Worm (Caenorhabditis elegans) whole organism, young adult: ENCODE results near the gene C36A4.4.

Experiments used
- D2030.7 ChIP-seq: fragments of 200-800 bp; sonication (Bioruptor generic); IDR thresholded peaks from 2 replicates; pipeline ENCODE4 v1.3.6; 2022; ENCODE audit warnings: missing genetic modification reagents, missing genetic modification characterization, missing compliant biosample characterization
- Y79H2A.3 ChIP-seq: fragments of 200-800 bp; sonication (Bioruptor generic); conservative IDR thresholded peaks from 2 replicates; pipeline ENCODE4 v1.3.6; 2022; ENCODE audit warnings: missing genetic modification reagents, missing genetic modification characterization, missing compliant biosample characterization
- ama-1 ChIP-seq, 3 experiments: fragments of 150-350 bp in 1 of 3; sonication (generic microtip) in 2 of 3; optimal IDR thresholded peaks; 2 replicates each; lab custom pipeline; 2014 to 2018; ENCODE audit warnings: missing biosample characterization in 2 of 3, missing genetic modification characterization in 2 of 3, missing genetic modification reagents in 2 of 3
- ceh-40 ChIP-seq: fragments of 200-800 bp; sonication (Bioruptor generic); IDR thresholded peaks from 2 replicates; pipeline ENCODE4 v1.3.6; 2022; ENCODE audit warnings: missing genetic modification characterization, missing compliant biosample characterization
- efl-1 ChIP-seq: fragments of 150-350 bp; optimal IDR thresholded peaks from 2 replicates; lab custom pipeline; 2014; ENCODE audit warnings: missing biosample characterization, missing genetic modification reagents, missing genetic modification characterization
- madf-3 ChIP-seq: fragments of 200-800 bp; sonication (Bioruptor generic); IDR thresholded peaks from 2 replicates; pipeline ENCODE4 v1.3.6; 2022; ENCODE audit warnings: missing genetic modification reagents, missing genetic modification characterization, missing compliant biosample characterization
- nhr-179 ChIP-seq: sonication (generic microtip); optimal IDR thresholded peaks from 2 replicates; lab custom pipeline; 2016; ENCODE audit warnings: mild to moderate bottlenecking, missing genetic modification characterization, missing compliant biosample characterization
- unc-130 ChIP-seq: sonication (generic microtip); optimal IDR thresholded peaks from 2 replicates; lab custom pipeline; 2016; ENCODE audit warnings: missing genetic modification reagents, missing genetic modification characterization, missing compliant biosample characterization
- ztf-6 ChIP-seq: fragments of 200-800 bp; sonication (Bioruptor generic); IDR thresholded peaks from 2 replicates; pipeline ENCODE4 v1.3.6; 2022; ENCODE audit warnings: missing genetic modification reagents, missing genetic modification characterization, missing compliant biosample characterization

DNA sequence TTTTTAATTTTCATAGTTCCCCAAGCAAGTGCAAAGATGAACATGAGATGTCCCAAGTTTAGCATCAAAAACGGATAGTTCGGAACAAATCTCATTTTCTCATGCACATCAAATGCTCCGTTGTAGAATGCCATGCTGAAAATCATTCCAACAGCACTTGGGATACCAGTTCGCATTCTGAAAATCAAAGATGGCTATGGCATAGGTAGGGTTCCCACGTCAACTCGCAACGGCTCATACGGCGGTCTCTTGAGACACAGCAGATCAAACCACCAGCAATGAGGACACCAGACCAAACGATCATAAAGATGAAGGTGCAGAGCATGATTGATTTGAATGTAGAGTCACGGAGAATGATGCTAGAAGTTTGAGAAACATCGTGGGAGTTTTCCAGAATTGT, 40.3 kb downstream of the C36A4.4 start:
- TF ChIP-seq unc-130 (GFP tag; lab: Kevin White, UChicago) (no peak), ama-1 (optimal IDR thresholded peaks at IDR 0.05; lab: Kevin White, UChicago) (no peak), ama-1 (GFP tag; optimal IDR thresholded peaks at IDR 0.05; lab: Kevin White, UChicago) (no peak), Y79H2A.3 (GFP tag; lab: Robert Waterston, UW) (no peak), efl-1 (no peak), D2030.7 (GFP tag; lab: Robert Waterston, UW) (no peak), nhr-179 (tag; lab: Kevin White, UChicago) (no peak), madf-3 (GFP tag; lab: Robert Waterston, UW) (no peak), ceh-40 (no peak), ztf-6 (GFP tag; lab: Robert Waterston, UW) (no peak)
